Worm (Caenorhabditis elegans) whole organism, L4 larva: Measurements from ENCODE around the gene pcrg-1.

ENCODE experiments used
- F26F4.8 ChIP-seq: fragments of 200-800 bp; sonication (Bioruptor generic); conservative IDR thresholded peaks from 2 replicates; pipeline ENCODE4 v1.3.6; 2022; ENCODE audit warnings: missing genetic modification characterization, missing compliant biosample characterization
- F37D6.2 ChIP-seq: sonication (generic microtip); optimal IDR thresholded peaks from 2 replicates; lab custom pipeline; 2016; ENCODE audit warnings: mild to moderate bottlenecking, missing genetic modification characterization, missing compliant biosample characterization
- F49E8.2 ChIP-seq: sonication (generic microtip); optimal IDR thresholded peaks from 2 replicates; lab custom pipeline; 2016; ENCODE audit warnings: missing compliant biosample characterization, mild to moderate bottlenecking, missing genetic modification characterization, borderline replicate concordance
- R02D3.7 ChIP-seq: fragments of 150-350 bp; sonication (generic microtip); optimal IDR thresholded peaks from 3 replicates; lab custom pipeline; 2014; ENCODE audit warnings: missing biosample characterization, missing genetic modification characterization
- T20F7.1 ChIP-seq: fragments of 200-800 bp; sonication (Bioruptor generic); optimal IDR thresholded peaks from 2 replicates; lab custom pipeline; 2018; ENCODE audit warnings: mild to moderate bottlenecking, missing genetic modification characterization, missing compliant biosample characterization
- Y105C5A.15 ChIP-seq: fragments of 200-800 bp; sonication (Bioruptor generic); IDR thresholded peaks from 2 replicates; pipeline ENCODE4 v1.3.6; 2022; ENCODE audit warnings: missing genetic modification characterization, missing compliant biosample characterization
- Y75B8A.6 ChIP-seq: fragments of 200-800 bp; sonication (Bioruptor generic); IDR thresholded peaks from 2 replicates; pipeline ENCODE4 v1.3.6; 2022; ENCODE audit warnings: missing genetic modification reagents, missing genetic modification characterization, missing compliant biosample characterization
- ama-1 ChIP-seq: fragments of 150-350 bp; optimal IDR thresholded peaks from 2 replicates; lab custom pipeline; 2014; ENCODE audit warnings: inconsistent platforms, mixed read lengths
- arid-1 ChIP-seq: fragments of 200-800 bp; sonication (Bioruptor generic); conservative IDR thresholded peaks from 2 replicates; pipeline ENCODE4 v1.3.6; 2022; ENCODE audit warnings: missing genetic modification reagents, missing genetic modification characterization, missing compliant biosample characterization
- ceh-28 ChIP-seq: fragments of 150-350 bp; optimal IDR thresholded peaks from 2 replicates; lab custom pipeline; 2014; ENCODE audit warnings: missing biosample characterization, missing genetic modification reagents, missing genetic modification characterization
- ceh-44 ChIP-seq: fragments of 200-800 bp; sonication (Bioruptor generic); IDR thresholded peaks from 2 replicates; pipeline ENCODE4 v1.3.6; 2022; ENCODE audit warnings: missing genetic modification reagents, missing genetic modification characterization, missing compliant biosample characterization
- ces-1 ChIP-seq: fragments of 150-350 bp; sonication (generic microtip); optimal IDR thresholded peaks from 4 replicates; lab custom pipeline; 2014; ENCODE audit warnings: missing biosample characterization, missing genetic modification reagents, missing genetic modification characterization
- cey-2 ChIP-seq: sonication (generic microtip); optimal IDR thresholded peaks from 3 replicates; lab custom pipeline; 2017; ENCODE audit warnings: missing genetic modification characterization, mild to moderate bottlenecking, missing compliant biosample characterization, antibody characterized with exemption, borderline replicate concordance; ENCODE audit not compliant: insufficient read depth
- ctbp-1 ChIP-seq: fragments of 200-800 bp; sonication (Bioruptor generic); IDR thresholded peaks from 2 replicates; pipeline ENCODE4 v1.3.6; 2022; ENCODE audit warnings: missing genetic modification reagents, missing genetic modification characterization, missing compliant biosample characterization
- daf-16 ChIP-seq, 3 experiments: sonication (generic microtip); optimal IDR thresholded peaks; 2 replicates each; lab custom pipeline; 2016 to 2017; ENCODE audit warnings: missing genetic modification characterization in 3 of 3, missing genetic modification reagents in 3 of 3, mild to moderate bottlenecking in 2 of 3, missing compliant biosample characterization in 2 of 3, missing biosample characterization in 1 of 3, moderate library complexity in 1 of 3
- dmd-8 ChIP-seq: fragments of 200-800 bp; sonication (Bioruptor generic); IDR thresholded peaks from 2 replicates; pipeline ENCODE4 v1.3.6; 2022; ENCODE audit warnings: missing genetic modification characterization, missing compliant biosample characterization
- dmd-9 ChIP-seq: fragments of 200-800 bp; sonication (Bioruptor generic); IDR thresholded peaks from 2 replicates; pipeline ENCODE4 v1.3.6; 2022; ENCODE audit warnings: missing genetic modification reagents, missing genetic modification characterization, missing compliant biosample characterization
- dpl-1 ChIP-seq: fragments of 150-350 bp; optimal IDR thresholded peaks from 2 replicates; lab custom pipeline; 2014; ENCODE audit warnings: missing biosample characterization, missing genetic modification reagents, missing genetic modification characterization
- duxl-1 ChIP-seq: sonication (generic microtip); optimal IDR thresholded peaks from 2 replicates; lab custom pipeline; 2016; ENCODE audit warnings: mild to moderate bottlenecking, missing genetic modification characterization, moderate library complexity, missing compliant biosample characterization; ENCODE audit not compliant: poor library complexity
- dve-1 ChIP-seq: sonication (generic microtip); optimal IDR thresholded peaks from 2 replicates; lab custom pipeline; 2017; ENCODE audit warnings: antibody characterized with exemption, mild to moderate bottlenecking, missing genetic modification characterization, missing compliant biosample characterization; ENCODE audit not compliant: insufficient read depth
- egl-27 ChIP-seq: sonication (generic microtip); optimal IDR thresholded peaks from 3 replicates; lab custom pipeline; 2017; ENCODE audit warnings: missing biosample characterization, missing genetic modification reagents, missing genetic modification characterization
- gei-8 ChIP-seq: fragments of 200-800 bp; sonication (Bioruptor generic); optimal IDR thresholded peaks from 2 replicates; lab custom pipeline; 2018; ENCODE audit warnings: mild to moderate bottlenecking, missing genetic modification characterization, missing compliant biosample characterization
- hif-1 ChIP-seq, 2 experiments: sonication (generic microtip); optimal IDR thresholded peaks; 2 replicates each; lab custom pipeline; 2016 to 2017; ENCODE audit warnings: missing compliant biosample characterization in 2 of 2, missing genetic modification characterization in 2 of 2, missing genetic modification reagents in 2 of 2, missing genotype in 2 of 2, mild to moderate bottlenecking in 1 of 2
- hlh-11 ChIP-seq: fragments of 200-800 bp; sonication (Bioruptor generic); optimal IDR thresholded peaks from 2 replicates; lab custom pipeline; 2018; ENCODE audit warnings: mild to moderate bottlenecking, missing genetic modification characterization, missing compliant biosample characterization
- hmg-1.1 ChIP-seq: fragments of 200-800 bp; sonication (Bioruptor generic); IDR thresholded peaks from 2 replicates; pipeline ENCODE4 v1.3.6; 2022; ENCODE audit warnings: missing genetic modification reagents, missing genetic modification characterization, missing compliant biosample characterization
- lim-7 ChIP-seq: fragments of 200-800 bp; sonication (Bioruptor generic); IDR thresholded peaks from 2 replicates; pipeline ENCODE4 v1.3.6; 2022; ENCODE audit warnings: missing genetic modification characterization, missing compliant biosample characterization
- lin-29 ChIP-seq: fragments of 200-800 bp; sonication (Bioruptor generic); IDR thresholded peaks from 2 replicates; pipeline ENCODE4 v1.3.6; 2022; ENCODE audit warnings: missing genetic modification reagents, missing genetic modification characterization, missing compliant biosample characterization
- lin-38 ChIP-seq: fragments of 200-800 bp; sonication (Bioruptor generic); IDR thresholded peaks from 2 replicates; pipeline ENCODE4 v1.3.6; 2022; ENCODE audit warnings: missing genetic modification reagents, missing genetic modification characterization, missing compliant biosample characterization
- lsy-2 ChIP-seq, 2 experiments: fragments of 150-350 bp in 1 of 2; sonication (generic microtip) in 1 of 2; optimal IDR thresholded peaks; 2 replicates each; lab custom pipeline; 2014 to 2017; ENCODE audit warnings: missing biosample characterization in 2 of 2, missing genetic modification characterization in 2 of 2
- madf-9 ChIP-seq: fragments of 200-800 bp; sonication (Bioruptor generic); conservative IDR thresholded peaks from 2 replicates; pipeline ENCODE4 v1.3.6; 2022; ENCODE audit warnings: missing genetic modification reagents, missing genetic modification characterization, missing compliant biosample characterization
- mdl-1 ChIP-seq, 2 experiments: fragments of 150-350 bp in 1 of 2; sonication (generic microtip) in 1 of 2; optimal IDR thresholded peaks; 2 replicates each; lab custom pipeline; 2014 to 2017; ENCODE audit warnings: missing biosample characterization in 2 of 2, missing genetic modification characterization in 2 of 2
- mep-1 ChIP-seq: fragments of 150-350 bp; sonication (generic microtip); optimal IDR thresholded peaks from 3 replicates; lab custom pipeline; 2014; ENCODE audit warnings: missing biosample characterization, missing genetic modification characterization
- nhr-102 ChIP-seq: sonication (generic microtip); optimal IDR thresholded peaks from 2 replicates; lab custom pipeline; 2016; ENCODE audit warnings: mild to moderate bottlenecking, missing genetic modification characterization, moderate library complexity, missing compliant biosample characterization
- nhr-111 ChIP-seq: fragments of 200-800 bp; sonication (Bioruptor generic); optimal IDR thresholded peaks from 2 replicates; lab custom pipeline; 2018; ENCODE audit warnings: mild to moderate bottlenecking, missing genetic modification characterization, missing compliant biosample characterization
- nhr-42 ChIP-seq: fragments of 200-800 bp; sonication (Bioruptor generic); IDR thresholded peaks from 2 replicates; pipeline ENCODE4 v1.3.6; 2022; ENCODE audit warnings: missing genetic modification characterization, missing compliant biosample characterization
- nhr-48 ChIP-seq: sonication (generic microtip); optimal IDR thresholded peaks from 2 replicates; lab custom pipeline; 2016; ENCODE audit warnings: mild to moderate bottlenecking, missing genetic modification characterization, missing compliant biosample characterization
- nhr-6 ChIP-seq: fragments of 150-350 bp; optimal IDR thresholded peaks from 2 replicates; lab custom pipeline; 2014; ENCODE audit warnings: missing biosample characterization, missing genetic modification characterization
- nhr-77 ChIP-seq: fragments of 150-350 bp; optimal IDR thresholded peaks from 2 replicates; lab custom pipeline; 2014; ENCODE audit warnings: missing biosample characterization, missing genetic modification characterization
- php-3 ChIP-seq: fragments of 200-800 bp; sonication (Bioruptor generic); IDR thresholded peaks from 2 replicates; pipeline ENCODE4 v1.3.6; 2022; ENCODE audit warnings: missing genetic modification reagents, missing genetic modification characterization, missing compliant biosample characterization
- rbr-2 ChIP-seq: sonication (generic microtip); optimal IDR thresholded peaks from 2 replicates; lab custom pipeline; 2016; ENCODE audit warnings: missing genotype, missing genetic modification characterization, missing compliant biosample characterization
- set-16 ChIP-seq: fragments of 200-800 bp; sonication (Bioruptor generic); IDR thresholded peaks from 2 replicates; pipeline ENCODE4 v1.3.6; 2022; ENCODE audit warnings: missing genetic modification reagents, missing genetic modification characterization, missing compliant biosample characterization
- snpc-1.2 ChIP-seq: fragments of 200-800 bp; sonication (Bioruptor generic); IDR thresholded peaks from 2 replicates; pipeline ENCODE4 v1.3.6; 2022; ENCODE audit warnings: missing genetic modification reagents, missing genetic modification characterization, missing compliant biosample characterization
- tra-1 ChIP-seq: fragments of 200-800 bp; sonication (Bioruptor generic); IDR thresholded peaks from 2 replicates; pipeline ENCODE4 v1.3.6; 2022; ENCODE audit warnings: missing genetic modification reagents, missing genetic modification characterization, missing compliant biosample characterization
- unc-130 ChIP-seq: sonication (generic microtip); optimal IDR thresholded peaks from 2 replicates; lab custom pipeline; 2016; ENCODE audit warnings: missing genetic modification reagents, missing genetic modification characterization, missing compliant biosample characterization
- unc-62 ChIP-seq, 3 experiments: fragments of 150-350 bp in 1 of 3; sonication (generic microtip); optimal IDR thresholded peaks in 2 of 3; peaks in 1 of 3; 1 replicate in 1 of 3; 2 replicates in 2 of 3; lab custom pipeline; 2014 to 2017; ENCODE audit warnings: missing biosample characterization in 3 of 3, missing genetic modification characterization in 3 of 3, missing genetic modification reagents in 3 of 3, missing genotype in 1 of 3
- zfp-3 ChIP-seq: fragments of 200-800 bp; sonication (Bioruptor generic); conservative IDR thresholded peaks from 2 replicates; pipeline ENCODE4 v1.3.6; 2022; ENCODE audit warnings: missing genetic modification reagents, missing genetic modification characterization, missing compliant biosample characterization

Gene pcrg-1

DNA sequence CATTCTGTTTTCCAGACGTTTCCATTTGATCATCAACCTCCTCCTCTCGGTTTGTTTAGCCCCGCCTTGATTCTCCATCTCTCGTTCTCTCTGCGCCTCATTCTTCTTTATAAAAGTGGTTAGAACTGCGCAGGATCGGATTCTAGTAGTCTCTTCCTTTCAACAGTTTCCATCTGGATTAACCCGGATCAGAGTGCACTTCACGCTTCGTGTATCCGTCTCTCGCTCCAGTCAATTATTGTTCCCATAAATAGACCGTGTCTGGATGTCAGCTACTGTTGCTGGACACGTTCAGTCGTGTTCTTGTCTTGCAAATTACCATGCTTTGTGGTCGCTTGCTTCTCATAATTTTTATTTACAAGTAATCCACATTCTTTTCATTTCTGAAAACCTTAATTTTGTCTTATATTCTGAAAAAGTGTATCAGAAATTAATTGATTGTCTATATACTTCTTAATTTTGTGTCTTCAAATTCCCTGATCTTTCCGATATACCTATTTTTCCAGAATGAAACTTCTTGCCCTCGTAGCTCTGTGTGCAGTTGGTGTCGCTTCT is 28.4 kb downstream of the pcrg-1 start, which contains the start of gene F32A5.4:
TSS of gene F32A5.4 (plus strand) at position 505 of the 555 bp plus-strand sequence.
- no peak for TF ChIP-seq nhr-6
- TF ChIP-seq ama-1 (lab: Kevin White, UChicago) = peak; percentile 73
- TF ChIP-seq hlh-11 (tag; lab: Kevin White, UChicago) = peak; percentile 25
- TF ChIP-seq lin-29 (GFP tag; lab: Robert Waterston, UW) = no peak
- 0 out of 2 replicates have a peak, but pooled peaks have one; percentile 16 for TF ChIP-seq arid-1 (GFP tag; lab: Robert Waterston, UW)
- no peak for TF ChIP-seq hmg-1.1 (GFP tag; lab: Robert Waterston, UW)
- TF ChIP-seq ces-1 (GFP tag; lab: Kevin White, UChicago) = no peak
- TF ChIP-seq tra-1 (GFP tag; lab: Robert Waterston, UW) = no peak
- no peak for TF ChIP-seq mdl-1 (tag; optimal IDR thresholded peaks at IDR 0.05; lab: Kevin White, UChicago)

DNA sequence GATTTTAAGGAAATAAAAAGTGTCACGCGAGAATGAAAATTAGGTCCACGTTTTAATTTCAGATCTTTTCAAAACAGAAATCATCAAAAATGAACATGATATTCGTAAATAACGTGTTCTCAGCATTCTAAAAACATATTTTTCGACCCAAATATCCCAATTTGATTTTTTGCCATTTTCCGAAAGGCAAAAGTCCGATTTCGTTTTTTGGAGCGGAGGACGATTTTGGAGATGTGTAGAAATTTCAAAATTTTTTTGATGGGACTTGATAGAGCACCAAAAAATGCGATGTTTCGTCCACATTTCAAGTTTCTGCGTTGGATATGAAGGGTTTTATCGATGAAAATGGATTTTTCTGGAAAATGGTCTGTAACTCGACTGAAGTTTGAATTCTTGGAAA is 30.3 kb downstream of the pcrg-1 start:
- TF ChIP-seq nhr-111 (GFP tag; lab: Kevin White, UChicago) (no peak), Y105C5A.15 (GFP tag; lab: Robert Waterston, UW) (no peak), hif-1 (tag; optimal IDR thresholded peaks at IDR 0.05; lab: Kevin White, UChicago) (no peak), snpc-1.2 (GFP tag; lab: Robert Waterston, UW) (no peak), F49E8.2 (tag; lab: Kevin White, UChicago) (no peak), ceh-44 (no peak), mep-1 (peak; percentile 5), lin-38 (GFP tag; lab: Robert Waterston, UW) (no peak), lsy-2 (tag; optimal IDR thresholded peaks at IDR 0.05; lab: Kevin White, UChicago) (peak in 1 of 2 experiments; percentile 9), F26F4.8 (no peak), nhr-102 (tag; lab: Kevin White, UChicago) (no peak), unc-130 (GFP tag; lab: Kevin White, UChicago) (no peak), lim-7 (GFP tag; lab: Robert Waterston, UW) (no peak), F37D6.2 (no peak), set-16 (GFP tag; lab: Robert Waterston, UW) (no peak), nhr-42 (no peak), rbr-2 (tag; lab: Kevin White, UChicago) (no peak), dpl-1 (GFP tag; lab: Kevin White, UChicago) (no peak), unc-62 (GFP tag; optimal IDR thresholded peaks at IDR 0.05 in 1 of 2; lab: Kevin White, UChicago) (no peak), unc-62 (tag; optimal IDR thresholded peaks at IDR 0.05; lab: Kevin White, UChicago) (no peak), daf-16 (GFP tag; optimal IDR thresholded peaks at IDR 0.05; lab: Kevin White, UChicago) (no peak), daf-16 (tag; optimal IDR thresholded peaks at IDR 0.05; lab: Kevin White, UChicago) (no peak), arid-1 (GFP tag; lab: Robert Waterston, UW) (no peak), cey-2 (tag; lab: Kevin White, UChicago) (no peak), zfp-3 (peak; percentile 62; the same call in 1 of the 2 replicates), nhr-77 (tag; lab: Kevin White, UChicago) (no peak), nhr-48 (tag; lab: Kevin White, UChicago) (no peak), madf-9 (GFP tag; lab: Robert Waterston, UW) (no peak), egl-27 (tag; lab: Kevin White, UChicago) (no peak), T20F7.1 (no peak), mdl-1 (tag; optimal IDR thresholded peaks at IDR 0.05; lab: Kevin White, UChicago) (peak in 1 of 2 experiments; percentile 1), R02D3.7 (tag; lab: Kevin White, UChicago) (no peak), duxl-1 (tag; lab: Kevin White, UChicago) (no peak), dmd-8 (GFP tag; lab: Robert Waterston, UW) (no peak), Y75B8A.6 (GFP tag; lab: Robert Waterston, UW) (no peak), ctbp-1 (GFP tag; lab: Robert Waterston, UW) (no peak), php-3 (no peak), dve-1 (tag; lab: Kevin White, UChicago) (no peak), nhr-6 (no peak), ceh-28 (tag; lab: Kevin White, UChicago) (no peak), gei-8 (GFP tag; lab: Kevin White, UChicago) (no peak), dmd-9 (GFP tag; lab: Robert Waterston, UW) (no peak)
